Fruit fly (Drosophila melanogaster) whole organism: ENCODE results near the gene timeout.

Source experiments
- Dll ChIP-seq: fragments of >200 bp; optimal IDR thresholded peaks from 2 replicates; lab custom pipeline; 2017
- EcR ChIP-seq, 2 experiments: fragments of >200 bp; optimal IDR thresholded peaks; 2 replicates each; lab custom pipeline; 2017; ENCODE audit warnings: missing biosample characterization in 2 of 2, missing genetic modification characterization in 2 of 2, missing genetic modification reagents in 2 of 2
- usp ChIP-seq: fragments of >200 bp; optimal IDR thresholded peaks from 2 replicates; lab custom pipeline; 2017; ENCODE audit warnings: missing biosample characterization, missing genetic modification characterization, mixed read lengths

DNA sequence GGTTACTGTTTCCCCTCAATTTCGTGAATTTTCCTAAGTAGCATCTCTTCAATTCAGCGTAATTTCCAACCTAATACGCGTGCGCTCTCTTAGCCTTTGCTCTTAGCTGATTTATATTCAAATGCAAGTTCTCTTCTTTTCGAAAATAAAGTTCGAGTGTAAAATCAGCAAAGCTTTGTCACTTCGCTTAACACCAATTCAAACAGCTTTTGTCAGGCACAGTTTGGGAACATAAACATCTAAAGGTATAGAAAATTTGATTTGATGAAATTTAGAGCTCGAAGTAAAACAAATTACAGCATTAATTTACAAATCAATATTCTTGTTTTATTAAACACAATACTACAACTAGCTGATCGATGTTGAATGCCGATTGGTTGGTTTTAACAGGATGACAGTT, 120.0 kb downstream of the timeout start:
- TF ChIP-seq Dll (lab: Kevin White, UChicago) (no peak), EcR (GFP tag; optimal IDR thresholded peaks at IDR 0.05; lab: Kevin White, UChicago) (no peak), usp (GFP tag; lab: Kevin White, UChicago) (no peak)
